Worm (Caenorhabditis elegans) whole organism, young adult: ENCODE results near the gene rpac-19.

Experiments used
- Y79H2A.3 ChIP-seq: fragments of 200-800 bp; sonication (Bioruptor generic); conservative IDR thresholded peaks from 2 replicates; pipeline ENCODE4 v1.3.6; 2022; ENCODE audit warnings: missing genetic modification reagents, missing genetic modification characterization, missing compliant biosample characterization
- attf-5 ChIP-seq: fragments of 200-800 bp; sonication (Bioruptor generic); optimal IDR thresholded peaks from 2 replicates; lab custom pipeline; 2018; ENCODE audit warnings: mild to moderate bottlenecking, missing genetic modification characterization, missing compliant biosample characterization
- bed-2 ChIP-seq: fragments of 200-800 bp; sonication (Bioruptor generic); IDR thresholded peaks from 2 replicates; pipeline ENCODE4 v1.3.6; 2022; ENCODE audit warnings: missing genetic modification reagents, missing genetic modification characterization, missing compliant biosample characterization
- cebp-1 ChIP-seq, 2 experiments: fragments of 200-800 bp in 1 of 2; sonication (Bioruptor generic) in 1 of 2; sonication (generic microtip) in 1 of 2; IDR thresholded peaks in 1 of 2; optimal IDR thresholded peaks in 1 of 2; 2 replicates each; pipeline versions ENCODE4 v1.3.6 to Lab custom; 2017 to 2022; ENCODE audit warnings: missing compliant biosample characterization in 2 of 2, missing genetic modification characterization in 2 of 2, mild to moderate bottlenecking in 1 of 2, missing genetic modification reagents in 1 of 2, moderate library complexity in 1 of 2
- cebp-2 ChIP-seq: fragments of 200-800 bp; sonication (Bioruptor generic); IDR thresholded peaks from 2 replicates; pipeline ENCODE4 v1.3.6; 2022; ENCODE audit warnings: missing genetic modification characterization, missing compliant biosample characterization
- ceh-40 ChIP-seq: fragments of 200-800 bp; sonication (Bioruptor generic); IDR thresholded peaks from 2 replicates; pipeline ENCODE4 v1.3.6; 2022; ENCODE audit warnings: missing genetic modification characterization, missing compliant biosample characterization
- ceh-91 ChIP-seq: fragments of 200-800 bp; sonication (Bioruptor generic); IDR thresholded peaks from 2 replicates; pipeline ENCODE4 v1.3.6; 2022; ENCODE audit warnings: missing genetic modification reagents, missing genetic modification characterization, missing compliant biosample characterization
- hlh-26 ChIP-seq: fragments of 200-800 bp; sonication (Bioruptor generic); conservative IDR thresholded peaks from 2 replicates; pipeline ENCODE4 v1.3.6; 2022; ENCODE audit warnings: missing genetic modification reagents, missing genetic modification characterization, missing compliant biosample characterization
- lag-1 ChIP-seq: fragments of 200-800 bp; sonication (Bioruptor generic); IDR thresholded peaks from 2 replicates; pipeline ENCODE4 v1.3.6; 2022; ENCODE audit warnings: missing genetic modification reagents, missing genetic modification characterization, missing compliant biosample characterization
- lin-26 ChIP-seq: fragments of 200-800 bp; sonication (Bioruptor generic); IDR thresholded peaks from 2 replicates; pipeline ENCODE4 v1.3.6; 2022; ENCODE audit warnings: missing genetic modification reagents, missing genetic modification characterization, missing compliant biosample characterization
- lir-1 ChIP-seq: fragments of 200-800 bp; sonication (Bioruptor generic); conservative IDR thresholded peaks from 2 replicates; pipeline ENCODE4 v1.3.6; 2022; ENCODE audit warnings: missing genetic modification reagents, missing genetic modification characterization, missing compliant biosample characterization
- somi-1 ChIP-seq: fragments of 200-800 bp; sonication (Bioruptor generic); optimal IDR thresholded peaks from 2 replicates; lab custom pipeline; 2018; ENCODE audit warnings: mild to moderate bottlenecking, missing genetic modification characterization, missing compliant biosample characterization
- tlf-1 ChIP-seq: fragments of 200-800 bp; sonication (Bioruptor generic); optimal IDR thresholded peaks from 2 replicates; lab custom pipeline; 2018; ENCODE audit warnings: mild to moderate bottlenecking, missing genetic modification characterization, missing compliant biosample characterization

The rpac-19 gene

ce11 chrIII:9580039-9580891 lies 49.4 kb downstream of the rpac-19 start, which contains the start of gene ced-7:
ced-7 (minus strand) TSS chrIII:9580089.
- TF ChIP-seq ceh-40 (GFP tag; lab: Robert Waterston, UW): no peak
- TF ChIP-seq Y79H2A.3: no peak
- no peak for TF ChIP-seq cebp-1 (GFP tag; IDR thresholded peaks at IDR 0.05; lab: Robert Waterston, UW)
- peak; percentile 82 for TF ChIP-seq cebp-1 (tag; optimal IDR thresholded peaks at IDR 0.05; lab: Kevin White, UChicago)
- TF ChIP-seq somi-1 (GFP tag; lab: Kevin White, UChicago): no peak
- TF ChIP-seq bed-2 (GFP tag; lab: Robert Waterston, UW): no peak
- TF ChIP-seq ceh-91 (GFP tag; lab: Robert Waterston, UW): no peak
- TF ChIP-seq lin-26: no peak
- no peak for TF ChIP-seq cebp-2 (GFP tag; lab: Robert Waterston, UW)
- no peak for TF ChIP-seq tlf-1 (GFP tag; lab: Kevin White, UChicago)
- TF ChIP-seq lag-1 (GFP tag; lab: Robert Waterston, UW): no peak
- TF ChIP-seq attf-5 (GFP tag; lab: Kevin White, UChicago): peak; percentile 18
- TF ChIP-seq hlh-26 (GFP tag; lab: Robert Waterston, UW): no peak
- TF ChIP-seq lir-1 (GFP tag; lab: Robert Waterston, UW): no peak
